Fruit fly (Drosophila melanogaster) whole organism, adult: ENCODE data around the gene CG13601.

Experiments
- CG14711 ChIP-seq: fragments of 200-800 bp; sonication (Bioruptor generic); optimal IDR thresholded peaks from 2 replicates; lab custom pipeline; 2018; ENCODE audit warnings: missing biosample characterization, mild to moderate bottlenecking, missing genetic modification characterization, moderate library complexity
- CG1620 ChIP-seq: fragments of 200-800 bp; sonication (Bioruptor generic); optimal IDR thresholded peaks from 2 replicates; lab custom pipeline; 2016; ENCODE audit warnings: missing biosample characterization, missing genetic modification characterization
- CG33017 ChIP-seq: fragments of 200-800 bp; sonication (Bioruptor generic); optimal IDR thresholded peaks from 2 replicates; lab custom pipeline; 2018; ENCODE audit warnings: missing biosample characterization, mild to moderate bottlenecking, missing genetic modification characterization, moderate library complexity
- CG7101 ChIP-seq: fragments of 200-800 bp; sonication (Bioruptor generic); optimal IDR thresholded peaks from 2 replicates; lab custom pipeline; 2018; ENCODE audit warnings: missing biosample characterization, mild to moderate bottlenecking, missing genetic modification characterization, moderate library complexity
- Crg-1 ChIP-seq: fragments of 200-800 bp; sonication (Bioruptor generic); optimal IDR thresholded peaks from 2 replicates; lab custom pipeline; 2016; ENCODE audit warnings: missing biosample characterization, missing genetic modification characterization
- Hr96 ChIP-seq: fragments of 200-800 bp; sonication (Bioruptor generic); optimal IDR thresholded peaks from 2 replicates; lab custom pipeline; 2016; ENCODE audit warnings: missing biosample characterization, missing genetic modification characterization
- Mnt ChIP-seq: fragments of 200-800 bp; sonication (Bioruptor generic); optimal IDR thresholded peaks from 2 replicates; lab custom pipeline; 2016; ENCODE audit warnings: missing biosample characterization, mild to moderate bottlenecking, missing genetic modification characterization
- bab1 ChIP-seq: fragments of 200-800 bp; sonication (Bioruptor generic); optimal IDR thresholded peaks from 3 replicates; lab custom pipeline; 2019; ENCODE audit warnings: missing biosample characterization, mild to moderate bottlenecking, missing genetic modification characterization, moderate library complexity
- kay ChIP-seq: fragments of 200-800 bp; sonication (Bioruptor generic); peaks from one replicate; lab custom pipeline; 2016; ENCODE audit warnings: missing biosample characterization, missing genetic modification characterization, borderline replicate concordance
- ovo ChIP-seq: fragments of 200-800 bp; sonication (Bioruptor generic); optimal IDR thresholded peaks from 2 replicates; lab custom pipeline; 2016; ENCODE audit warnings: missing biosample characterization, missing genetic modification characterization
- tj ChIP-seq: fragments of 200-800 bp; sonication (Bioruptor generic); optimal IDR thresholded peaks from 3 replicates; lab custom pipeline; 2017; ENCODE audit warnings: missing biosample characterization, mild to moderate bottlenecking, missing genetic modification characterization, moderate library complexity
- toe ChIP-seq: fragments of 200-800 bp; sonication (Bioruptor generic); optimal IDR thresholded peaks from 2 replicates; lab custom pipeline; 2016; ENCODE audit warnings: missing biosample characterization, missing genetic modification characterization

- no peak for TF ChIP-seq CG7101 (tag; lab: Kevin White, UChicago)
- no peak for TF ChIP-seq Mnt (GFP tag; lab: Kevin White, UChicago)
- no peak for TF ChIP-seq ovo (GFP tag; lab: Kevin White, UChicago)
- no peak for TF ChIP-seq Hr96 (GFP tag; lab: Kevin White, UChicago)
- TF ChIP-seq CG1620 (GFP tag; lab: Kevin White, UChicago) = no peak
- peak; percentile 5 for TF ChIP-seq CG14711 (tag; lab: Kevin White, UChicago)
- TF ChIP-seq toe (GFP tag; lab: Kevin White, UChicago) = no peak
- TF ChIP-seq Crg-1 = no peak
- no peak for TF ChIP-seq tj (GFP tag; lab: Kevin White, UChicago)
- TF ChIP-seq kay (GFP tag; lab: Kevin White, UChicago) = no peak
- no peak for TF ChIP-seq CG33017
- no peak for TF ChIP-seq bab1 (GFP tag; lab: Kevin White, UChicago)
Observed at dm6 chr3R:23915042-23915428, 12.4 kb downstream of the CG13601 start.
